Fruit fly (Drosophila melanogaster): ENCODE measurements around the gene Rala.

Rala gene

dm6 chrX:3730879-3731278 is 11.4 kb upstream of the Rala start (continued):
- TF ChIP-seq CG2116 (GFP tag; optimal IDR thresholded peaks at IDR 0.05) (no peak), Nf-YA (GFP tag; IDR thresholded peaks at IDR 0.05) (no peak), klu (GFP tag; IDR thresholded peaks at IDR 0.05) (no peak), CG12391 (tag; optimal IDR thresholded peaks at IDR 0.05) (peak; percentile 4), CG1603 (tag; optimal IDR thresholded peaks at IDR 0.05) (peak; percentile 14), dati (GFP tag; IDR thresholded peaks at IDR 0.05) (no peak), fd3F (GFP tag; optimal IDR thresholded peaks at IDR 0.05) (no peak), CG7963 (GFP tag; IDR thresholded peaks at IDR 0.05; ENCODE audit: partially characterized antibody) (no peak), CG11085 (GFP tag; IDR thresholded peaks at IDR 0.05) (no peak), Oli (tag; optimal IDR thresholded peaks at IDR 0.05) (peak; percentile 6), CG17186 (GFP tag; optimal IDR thresholded peaks at IDR 0.05) (no peak), CG3065 (GFP tag; optimal IDR thresholded peaks at IDR 0.05) (no peak), Dbx (GFP tag; IDR thresholded peaks at IDR 0.05) (no peak), gem (tag; optimal IDR thresholded peaks at IDR 0.05) (peak; percentile 33), sens (GFP tag) (peak; percentile 56), Ptx1 (GFP tag; IDR thresholded peaks at IDR 0.05) (peak; percentile 36; the same call in 1 of the 2 replicates), CG15601 (tag; optimal IDR thresholded peaks at IDR 0.05) (no peak), dmrt99B (tag; optimal IDR thresholded peaks at IDR 0.05) (peak; percentile 37), Fer3 (tag; optimal IDR thresholded peaks at IDR 0.05) (peak; percentile 5), gsb (GFP tag; IDR thresholded peaks at IDR 0.05) (no peak), CG7839 (tag; optimal IDR thresholded peaks at IDR 0.05) (peak; percentile 39), CG17568 (GFP tag; optimal IDR thresholded peaks at IDR 0.05) (no peak), CG7928 (GFP tag; optimal IDR thresholded peaks at IDR 0.05) (no peak), CG2120 (GFP tag; optimal IDR thresholded peaks at IDR 0.05) (peak; percentile 43), bsh (GFP tag; optimal IDR thresholded peaks at IDR 0.05) (no peak), CG14014 (GFP tag; IDR thresholded peaks at IDR 0.05) (0 out of 2 replicates have a peak, but pooled peaks have one; percentile 21), zfh1 (GFP tag; IDR thresholded peaks at IDR 0.05) (no peak), Camta (GFP tag; optimal IDR thresholded peaks at IDR 0.05) (no peak), vvl (GFP tag; IDR thresholded peaks at IDR 0.05) (peak; percentile 42; the same call in 1 of the 2 replicates), prd (optimal IDR thresholded peaks at IDR 0.05) (no peak), prd (GFP tag; IDR thresholded peaks at IDR 0.05) (peak; percentile 17; the same call in 1 of the 3 replicates), slbo (GFP tag; IDR thresholded peaks at IDR 0.05) (0 out of 2 replicates have a peak, but pooled peaks have one; percentile 14), CG13775 (GFP tag; optimal IDR thresholded peaks at IDR 0.05) (no peak), twi (tag; optimal IDR thresholded peaks at IDR 0.05) (no peak), CG3838 (GFP tag; optimal IDR thresholded peaks at IDR 0.05) (no peak), hkb (optimal IDR thresholded peaks at IDR 0.05) (peak; percentile 11), hkb (GFP tag; IDR thresholded peaks at IDR 0.05) (0 out of 2 replicates have a peak, but pooled peaks have one; percentile 33), CG2678 (tag; optimal IDR thresholded peaks at IDR 0.05) (peak; percentile 25), CG6683 (GFP tag; optimal IDR thresholded peaks at IDR 0.05) (no peak), pros (GFP tag; optimal IDR thresholded peaks at IDR 0.05) (no peak), pan (optimal IDR thresholded peaks at IDR 0.05) (no peak), pan (GFP tag; optimal IDR thresholded peaks at IDR 0.05 in 1 of 2, IDR thresholded peaks at IDR 0.05 in 1 of 2) (peak in 1 of 2 experiments; percentile 20), CG18476 (GFP tag; optimal IDR thresholded peaks at IDR 0.05) (peak; percentile 56), CG9817 (tag; optimal IDR thresholded peaks at IDR 0.05) (peak; percentile 11), gce (GFP tag; IDR thresholded peaks at IDR 0.05) (no peak), zen (tag; optimal IDR thresholded peaks at IDR 0.05) (no peak), slou (GFP tag; optimal IDR thresholded peaks at IDR 0.05) (no peak), Asciz (GFP tag; optimal IDR thresholded peaks at IDR 0.05) (no peak)
